Fruit fly (Drosophila melanogaster): ENCODE data around the gene CG14983.

CG14983 gene

DNA sequence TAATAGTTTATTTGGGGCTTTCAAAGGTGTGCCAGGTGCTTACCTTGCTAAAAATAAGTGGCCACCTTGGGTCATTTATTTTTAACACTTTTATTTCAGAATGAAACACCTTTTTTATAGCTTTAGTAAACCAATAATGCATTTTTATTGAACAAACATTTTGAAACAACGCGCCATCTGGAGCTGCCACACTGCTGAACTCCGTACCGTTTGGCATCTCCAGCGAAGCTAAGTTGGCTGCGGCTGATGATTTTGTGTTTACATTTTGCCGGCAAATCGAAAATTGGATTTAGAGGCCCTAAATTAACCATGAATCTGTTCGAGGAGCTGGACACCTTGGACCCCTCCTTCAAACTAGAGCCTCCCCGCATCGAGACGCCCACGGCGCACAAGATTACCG is 44.0 kb downstream of the CG14983 start, which contains the start of gene ida (continued):
- TF ChIP-seq D19B (GFP tag; optimal IDR thresholded peaks at IDR 0.05), result no peak
- TF ChIP-seq CG11398 (GFP tag; optimal IDR thresholded peaks at IDR 0.05), result no peak
- peak; percentile 44 for TF ChIP-seq sug (tag; optimal IDR thresholded peaks at IDR 0.05)
- peak; percentile 26 for TF ChIP-seq CG17186 (GFP tag; optimal IDR thresholded peaks at IDR 0.05)
- TF ChIP-seq CG12155 (GFP tag; optimal IDR thresholded peaks at IDR 0.05), result no peak
- peak; percentile 99 for TF ChIP-seq E2f2 (GFP tag; IDR thresholded peaks at IDR 0.05)
- TF ChIP-seq HmgZ (tag; optimal IDR thresholded peaks at IDR 0.05), result peak; percentile 68
- TF ChIP-seq lmd (GFP tag; IDR thresholded peaks at IDR 0.05), result no peak
- TF ChIP-seq BEAF-32 (GFP tag; optimal IDR thresholded peaks at IDR 0.05), result peak; percentile 37
- TF ChIP-seq CG8765 (GFP tag; IDR thresholded peaks at IDR 0.05), result no peak
- TF ChIP-seq NfI (GFP tag; optimal IDR thresholded peaks at IDR 0.05), result peak; percentile 37
- peak; percentile 18; the same call in 1 of the 2 replicates for TF ChIP-seq onecut (GFP tag; IDR thresholded peaks at IDR 0.05)

DNA sequence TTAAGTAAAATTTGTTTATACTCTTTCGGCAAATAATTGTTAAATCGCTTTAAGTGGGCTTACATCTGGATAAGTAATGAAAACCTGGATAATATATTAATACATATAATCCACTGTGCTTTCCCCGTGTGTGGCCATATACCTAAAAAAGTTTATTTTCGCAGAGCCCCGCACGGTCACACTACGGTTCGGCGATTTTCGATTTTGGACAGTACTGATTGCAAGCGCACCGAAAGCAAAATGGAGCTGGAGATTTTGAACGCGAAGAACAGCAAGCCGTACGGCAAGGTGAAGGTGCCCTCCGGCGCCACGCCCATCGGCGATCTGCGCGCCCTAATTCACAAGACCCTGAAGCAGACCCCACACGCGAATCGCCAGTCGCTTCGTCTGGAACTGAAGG is 45.8 kb downstream of the CG14983 start, which contains the start of gene Sc2:
Gene Sc2 (plus strand): TSS at position 192 of the 400 bp plus-strand sequence.
- TF ChIP-seq slbo (GFP tag; IDR thresholded peaks at IDR 0.05), result peak; percentile 53; the same call in 1 of the 2 replicates
- no peak for TF ChIP-seq Elba2 (GFP tag; optimal IDR thresholded peaks at IDR 0.05)
- no peak for TF ChIP-seq tio (GFP tag; optimal IDR thresholded peaks at IDR 0.05)
- TF ChIP-seq CG15601 (tag; optimal IDR thresholded peaks at IDR 0.05), result no peak
- TF ChIP-seq CG10366 (GFP tag; IDR thresholded peaks at IDR 0.05), result no peak
- peak; percentile 2 for TF ChIP-seq BEAF-32 (GFP tag; optimal IDR thresholded peaks at IDR 0.05)
- peak; percentile 2 for TF ChIP-seq CG15269 (tag; optimal IDR thresholded peaks at IDR 0.05)
- no peak for TF ChIP-seq CG12071 (GFP tag; optimal IDR thresholded peaks at IDR 0.05)
- TF ChIP-seq CG17612 (GFP tag; IDR thresholded peaks at IDR 0.05), result no peak
- TF ChIP-seq ttk (GFP tag; IDR thresholded peaks at IDR 0.05), result no peak
- TF ChIP-seq pita (GFP tag; optimal IDR thresholded peaks at IDR 0.05), result no peak
- no peak for TF ChIP-seq CG17385 (GFP tag; optimal IDR thresholded peaks at IDR 0.05)
- no peak for TF ChIP-seq grau (tag; optimal IDR thresholded peaks at IDR 0.05)
- 0 out of 2 replicates have a peak, but pooled peaks have one; percentile 50 for TF ChIP-seq sim (GFP tag; IDR thresholded peaks at IDR 0.05)
- TF ChIP-seq Hand (GFP tag; optimal IDR thresholded peaks at IDR 0.05), result no peak
- peak; percentile 21 for TF ChIP-seq nom (GFP tag; optimal IDR thresholded peaks at IDR 0.05)
- TF ChIP-seq ara (GFP tag; IDR thresholded peaks at IDR 0.05), result 0 out of 2 replicates have a peak, but pooled peaks have one; percentile 22
- TF ChIP-seq emc (GFP tag; optimal IDR thresholded peaks at IDR 0.05), result no peak
- TF ChIP-seq Rx (GFP tag; IDR thresholded peaks at IDR 0.05), result 0 out of 2 replicates have a peak, but pooled peaks have one; percentile 5
- no peak for TF ChIP-seq seq (GFP tag; IDR thresholded peaks at IDR 0.05)
- peak; percentile 45 for TF ChIP-seq stwl (tag; optimal IDR thresholded peaks at IDR 0.05)
- no peak for TF ChIP-seq Bteb2 (GFP tag; optimal IDR thresholded peaks at IDR 0.05)
- TF ChIP-seq Pdp1 (GFP tag; optimal IDR thresholded peaks at IDR 0.05), result peak in 1 of 2 experiments; percentile 36
- TF ChIP-seq CG33557 (GFP tag; optimal IDR thresholded peaks at IDR 0.05), result no peak
- TF ChIP-seq dan (GFP tag; IDR thresholded peaks at IDR 0.05), result no peak
- no peak for TF ChIP-seq pfk (GFP tag; optimal IDR thresholded peaks at IDR 0.05)
- no peak for TF ChIP-seq odd (GFP tag; optimal IDR thresholded peaks at IDR 0.05)
- TF ChIP-seq usp (GFP tag; optimal IDR thresholded peaks at IDR 0.05), result no peak
- TF ChIP-seq bbx (GFP tag; IDR thresholded peaks at IDR 0.05; ENCODE audit: partially characterized antibody), result peak; percentile 53; the same call in 1 of the 2 replicates
- TF ChIP-seq CG4282 (GFP tag; optimal IDR thresholded peaks at IDR 0.05), result no peak
- no peak for TF ChIP-seq Side (GFP tag; optimal IDR thresholded peaks at IDR 0.05)
- TF ChIP-seq CG1603 (tag; optimal IDR thresholded peaks at IDR 0.05), result peak; percentile 4
- peak; percentile 23; the same call in 1 of the 2 replicates for TF ChIP-seq Ptx1 (GFP tag; IDR thresholded peaks at IDR 0.05)
- TF ChIP-seq E2f1 (GFP tag; IDR thresholded peaks at IDR 0.05), result no peak
- no peak for TF ChIP-seq CG2199 (GFP tag; IDR thresholded peaks at IDR 0.05)
- peak; percentile 8 for TF ChIP-seq sug (tag; optimal IDR thresholded peaks at IDR 0.05)
- no peak for TF ChIP-seq CG18476 (GFP tag; optimal IDR thresholded peaks at IDR 0.05)
- 0 out of 3 replicates have a peak, but pooled peaks have one; percentile 4 for TF ChIP-seq CG7357 (GFP tag; IDR thresholded peaks at IDR 0.05)
- peak; percentile 78 for TF ChIP-seq CG9932 (GFP tag; IDR thresholded peaks at IDR 0.05)
- no peak for TF ChIP-seq wek (GFP tag; optimal IDR thresholded peaks at IDR 0.05)
